Worm (Caenorhabditis elegans) whole organism, mixed stage, embryonic: ENCODE measurements around the gene Y60A3A.23.

Experiments used
- ham-2 ChIP-seq: fragments of 200-800 bp; sonication (Bioruptor generic); optimal IDR thresholded peaks from 2 replicates; lab custom pipeline; 2018; ENCODE audit warnings: mild to moderate bottlenecking, missing genetic modification characterization, missing compliant biosample characterization
- mep-1 ChIP-seq: fragments of 150-350 bp; optimal IDR thresholded peaks from 2 replicates; lab custom pipeline; 2017; ENCODE audit warnings: missing biosample characterization, missing genetic modification reagents, missing genetic modification characterization, inconsistent platforms
- nhr-12 ChIP-seq: fragments of 150-350 bp; optimal IDR thresholded peaks from 2 replicates; lab custom pipeline; 2014; ENCODE audit warnings: missing biosample characterization, missing genetic modification characterization
- nhr-28 ChIP-seq: fragments of 150-350 bp; optimal IDR thresholded peaks from 2 replicates; lab custom pipeline; 2014; ENCODE audit warnings: missing biosample characterization, missing genetic modification characterization
- unc-39 ChIP-seq: fragments of 150-350 bp; optimal IDR thresholded peaks from 2 replicates; lab custom pipeline; 2014; ENCODE audit warnings: missing biosample characterization, missing genetic modification characterization
- unc-62 ChIP-seq: fragments of 150-350 bp; optimal IDR thresholded peaks from 2 replicates; lab custom pipeline; 2014; ENCODE audit warnings: missing biosample characterization, missing genetic modification reagents, missing genetic modification characterization

DNA sequence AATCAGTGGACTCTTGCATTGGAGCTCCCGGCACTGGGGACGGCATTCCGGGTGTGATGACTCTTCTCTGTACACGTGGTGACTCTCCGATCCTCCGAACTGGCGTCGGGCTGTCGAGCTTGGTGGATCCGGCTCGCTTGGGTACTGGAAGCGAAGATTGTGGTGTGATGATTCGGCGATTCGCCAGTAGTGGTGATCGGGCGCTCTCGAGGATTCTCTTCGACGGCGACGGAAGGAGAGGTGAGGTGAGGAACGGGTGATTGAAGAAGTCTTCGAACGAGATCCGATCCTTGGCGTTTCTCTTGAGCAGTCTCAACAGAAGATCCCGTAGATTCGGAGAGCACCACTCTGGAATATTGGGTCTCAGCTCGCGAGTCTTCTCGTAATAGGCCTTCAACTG, 6.9 kb upstream of the Y60A3A.23 start:
- no peak for TF ChIP-seq unc-39 (tag; lab: Kevin White, UChicago)
- no peak for TF ChIP-seq unc-62 (GFP tag; lab: Kevin White, UChicago)
- TF ChIP-seq nhr-12 (tag; lab: Kevin White, UChicago): no peak
- no peak for TF ChIP-seq mep-1 (tag; lab: Kevin White, UChicago)
- TF ChIP-seq nhr-28 (tag; lab: Kevin White, UChicago): no peak
- TF ChIP-seq ham-2 (GFP tag; lab: Kevin White, UChicago): no peak
